Fruit fly (Drosophila melanogaster) whole organism, embryonic: ENCODE data around the gene Tailor.

ENCODE experiments used
- Aef1 ChIP-seq: fragments of 200-800 bp; sonication (Bioruptor generic); IDR thresholded peaks from 3 replicates; pipeline ENCODE4 v1.3.6; 2022; ENCODE audit warnings: missing biosample characterization, missing genetic modification characterization
- B-H1 ChIP-seq: fragments of 200-800 bp; sonication (Bioruptor generic); IDR thresholded peaks from 3 replicates; pipeline ENCODE4 v1.3.6; 2022; ENCODE audit warnings: missing biosample characterization, missing genetic modification characterization
- CG10366 ChIP-seq: fragments of 200-800 bp; sonication (Bioruptor generic); IDR thresholded peaks from 2 replicates; pipeline ENCODE4 v1.3.6; 2022; ENCODE audit warnings: missing biosample characterization, missing genetic modification characterization
- CG10979 ChIP-seq: fragments of 200-800 bp; sonication (Bioruptor generic); optimal IDR thresholded peaks from 2 replicates; lab custom pipeline; 2018; ENCODE audit warnings: missing biosample characterization, mild to moderate bottlenecking, missing genetic modification characterization, moderate library complexity
- CG13287 ChIP-seq: fragments of 200-800 bp; sonication (Bioruptor generic); IDR thresholded peaks from 2 replicates; pipeline ENCODE4 v1.3.6; 2022; ENCODE audit warnings: missing biosample characterization, missing genetic modification characterization; ENCODE audit not compliant: partially characterized antibody
- CG13424 ChIP-seq: fragments of 200-800 bp; sonication (Bioruptor generic); optimal IDR thresholded peaks from 2 replicates; lab custom pipeline; 2019; ENCODE audit warnings: missing biosample characterization, mild to moderate bottlenecking, missing genetic modification characterization, moderate library complexity
- CG14014 ChIP-seq: fragments of 200-800 bp; sonication (Bioruptor generic); IDR thresholded peaks from 2 replicates; pipeline ENCODE4 v1.3.6; 2022; ENCODE audit warnings: missing biosample characterization, missing genetic modification characterization
- CG15269 ChIP-seq: fragments of 200-800 bp; sonication (Bioruptor generic); optimal IDR thresholded peaks from 2 replicates; lab custom pipeline; 2018; ENCODE audit warnings: missing biosample characterization, mild to moderate bottlenecking, missing genetic modification characterization, moderate library complexity
- CG15601 ChIP-seq: fragments of 200-800 bp; sonication (Bioruptor generic); optimal IDR thresholded peaks from 3 replicates; lab custom pipeline; 2019; ENCODE audit warnings: missing biosample characterization, mild to moderate bottlenecking, missing genetic modification characterization, moderate library complexity
- CG17361 ChIP-seq: fragments of 200-800 bp; sonication (Bioruptor generic); IDR thresholded peaks from 3 replicates; pipeline ENCODE4 v1.3.6; 2022; ENCODE audit warnings: missing biosample characterization, missing genetic modification characterization
- CG2116 ChIP-seq: fragments of 200-800 bp; sonication (Bioruptor generic); optimal IDR thresholded peaks from 3 replicates; lab custom pipeline; 2018; ENCODE audit warnings: missing biosample characterization, mild to moderate bottlenecking, missing genetic modification characterization
- CG2889 ChIP-seq: fragments of 200-800 bp; sonication (Bioruptor generic); IDR thresholded peaks from 3 replicates; pipeline ENCODE4 v1.3.6; 2022; ENCODE audit warnings: missing biosample characterization, missing genetic modification characterization
- CG31224 ChIP-seq: fragments of 200-800 bp; sonication (Bioruptor generic); IDR thresholded peaks from 2 replicates; pipeline ENCODE4 v1.3.6; 2022; ENCODE audit warnings: missing biosample characterization, missing genetic modification characterization
- CG31441 ChIP-seq: fragments of 200-800 bp; sonication (Bioruptor generic); IDR thresholded peaks from 2 replicates; pipeline ENCODE4 v1.3.6; 2022; ENCODE audit warnings: missing biosample characterization, missing genetic modification characterization
- CG32532 ChIP-seq: fragments of 200-800 bp; sonication (Bioruptor generic); IDR thresholded peaks from 2 replicates; pipeline ENCODE4 v1.3.6; 2022; ENCODE audit warnings: missing biosample characterization, missing genetic modification characterization
- CG33213 ChIP-seq: fragments of 200-800 bp; sonication (Bioruptor generic); optimal IDR thresholded peaks from 3 replicates; lab custom pipeline; 2016; ENCODE audit warnings: missing biosample characterization, missing genetic modification characterization
- CG33557 ChIP-seq: fragments of 200-800 bp; sonication (Bioruptor generic); optimal IDR thresholded peaks from 2 replicates; lab custom pipeline; 2019; ENCODE audit warnings: missing biosample characterization, mild to moderate bottlenecking, missing genetic modification characterization, moderate library complexity
- CG4282 ChIP-seq: fragments of 200-800 bp; sonication (Bioruptor generic); optimal IDR thresholded peaks from 2 replicates; lab custom pipeline; 2016; ENCODE audit warnings: missing biosample characterization, missing genetic modification characterization
- CG4328 ChIP-seq: fragments of 200-800 bp; sonication (Bioruptor generic); optimal IDR thresholded peaks from 3 replicates; lab custom pipeline; 2017; ENCODE audit warnings: missing biosample characterization, missing genetic modification reagents, missing genetic modification characterization
- CG43689 ChIP-seq: fragments of 200-800 bp; sonication (Bioruptor generic); IDR thresholded peaks from 2 replicates; pipeline ENCODE4 v1.3.6; 2022; ENCODE audit warnings: missing biosample characterization, missing genetic modification characterization
- CG8290 ChIP-seq, 3 experiments: fragments of 200-800 bp; sonication (Bioruptor generic); optimal IDR thresholded peaks; 2 replicates each; lab custom pipeline; 2016 to 2019; ENCODE audit warnings: missing biosample characterization in 3 of 3, missing genetic modification characterization in 3 of 3, mild to moderate bottlenecking in 2 of 3, moderate library complexity in 1 of 3
- CrebB ChIP-seq: fragments of 200-800 bp; sonication (Bioruptor generic); optimal IDR thresholded peaks from 3 replicates; lab custom pipeline; 2018; ENCODE audit warnings: missing biosample characterization, mild to moderate bottlenecking, missing genetic modification characterization
- Dll ChIP-seq: fragments of 200-800 bp; sonication (Bioruptor generic); IDR thresholded peaks from 4 replicates; pipeline ENCODE4 v1.3.6; 2022; ENCODE audit warnings: missing biosample characterization, missing genetic modification characterization; ENCODE audit not compliant: partially characterized antibody
- Ets97D ChIP-seq: fragments of 200-800 bp; sonication (Bioruptor generic); optimal IDR thresholded peaks from 3 replicates; lab custom pipeline; 2016; ENCODE audit warnings: missing biosample characterization, missing genetic modification characterization
- Gug ChIP-seq: fragments of 200-800 bp; sonication (Bioruptor generic); IDR thresholded peaks from 4 replicates; pipeline ENCODE4 v1.3.6; 2022; ENCODE audit warnings: missing biosample characterization, missing genetic modification characterization
- HHEX ChIP-seq: fragments of 200-800 bp; sonication (Bioruptor generic); optimal IDR thresholded peaks from 3 replicates; lab custom pipeline; 2017; ENCODE audit warnings: missing biosample characterization, mild to moderate bottlenecking, missing genetic modification characterization, missing genetic modification reagents
- Hmr ChIP-seq: fragments of 200-800 bp; sonication (Bioruptor generic); optimal IDR thresholded peaks from 3 replicates; lab custom pipeline; 2017; ENCODE audit warnings: mild to moderate bottlenecking, missing biosample characterization, missing genetic modification reagents, missing genetic modification characterization
- MBD-R2 ChIP-seq: fragments of 200-800 bp; sonication (Bioruptor generic); IDR thresholded peaks from 2 replicates; pipeline ENCODE4 v1.3.6; 2022; ENCODE audit warnings: missing biosample characterization, missing genetic modification characterization
- Mrtf ChIP-seq: fragments of 200-800 bp; sonication (Bioruptor generic); IDR thresholded peaks from 3 replicates; pipeline ENCODE4 v1.3.6; 2022; ENCODE audit warnings: missing biosample characterization, missing genetic modification characterization
- Rfx ChIP-seq: fragments of 200-800 bp; sonication (Bioruptor generic); IDR thresholded peaks from 2 replicates; pipeline ENCODE4 v1.3.6; 2022; ENCODE audit warnings: missing biosample characterization, missing genetic modification characterization
- Rx ChIP-seq: fragments of 200-800 bp; sonication (Bioruptor generic); IDR thresholded peaks from 2 replicates; pipeline ENCODE4 v1.3.6; 2022; ENCODE audit warnings: missing biosample characterization, missing genetic modification characterization
- Tbp ChIP-seq: fragments of >200 bp; optimal IDR thresholded peaks from 2 replicates; lab custom pipeline; 2018; ENCODE audit warnings: missing biosample characterization, missing genetic modification characterization
- Xrp1 ChIP-seq: fragments of 200-800 bp; sonication (Bioruptor generic); IDR thresholded peaks from 2 replicates; pipeline ENCODE4 v1.3.6; 2022; ENCODE audit warnings: missing biosample characterization, missing genetic modification characterization
- ac ChIP-seq: fragments of 200-800 bp; sonication (Bioruptor generic); optimal IDR thresholded peaks from 3 replicates; lab custom pipeline; 2017; ENCODE audit warnings: missing biosample characterization, mild to moderate bottlenecking, missing genetic modification characterization
- cg ChIP-seq: fragments of 200-800 bp; sonication (Bioruptor generic); optimal IDR thresholded peaks from 3 replicates; lab custom pipeline; 2019; ENCODE audit warnings: missing biosample characterization, mild to moderate bottlenecking, missing genetic modification characterization, moderate library complexity
- chm ChIP-seq: fragments of 200-800 bp; sonication (Bioruptor generic); IDR thresholded peaks from 2 replicates; pipeline ENCODE4 v1.3.6; 2022; ENCODE audit warnings: missing biosample characterization, missing genetic modification characterization
- dan ChIP-seq: fragments of 200-800 bp; sonication (Bioruptor generic); IDR thresholded peaks from 2 replicates; pipeline ENCODE4 v1.3.6; 2022; ENCODE audit warnings: missing biosample characterization, missing genetic modification characterization
- hb ChIP-seq: fragments of 200-800 bp; sonication (Bioruptor generic); IDR thresholded peaks from 3 replicates; pipeline ENCODE4 v1.3.6; 2022; ENCODE audit warnings: missing biosample characterization, missing genetic modification characterization; ENCODE audit not compliant: partially characterized antibody
- inv ChIP-seq: fragments of 200-800 bp; sonication (Bioruptor generic); IDR thresholded peaks from 2 replicates; pipeline ENCODE4 v1.3.6; 2022; ENCODE audit warnings: missing biosample characterization, missing genetic modification characterization; ENCODE audit not compliant: partially characterized antibody
- jigr1 ChIP-seq: fragments of 200-800 bp; sonication (Bioruptor generic); IDR thresholded peaks from 3 replicates; pipeline ENCODE4 v1.3.6; 2022; ENCODE audit warnings: missing biosample characterization, missing genetic modification characterization
- kah ChIP-seq: fragments of 200-800 bp; sonication (Bioruptor generic); optimal IDR thresholded peaks from 2 replicates; lab custom pipeline; 2018; ENCODE audit warnings: missing biosample characterization, mild to moderate bottlenecking, missing genetic modification characterization
- mld ChIP-seq: fragments of 200-800 bp; sonication (Bioruptor generic); IDR thresholded peaks from 3 replicates; pipeline ENCODE4 v1.3.6; 2022; ENCODE audit warnings: missing biosample characterization, missing genetic modification characterization; ENCODE audit not compliant: partially characterized antibody
- nerfin-1 ChIP-seq: fragments of 200-800 bp; sonication (Bioruptor generic); optimal IDR thresholded peaks from 3 replicates; lab custom pipeline; 2019; ENCODE audit warnings: missing biosample characterization, mild to moderate bottlenecking, missing genetic modification characterization, moderate library complexity
- onecut ChIP-seq: fragments of 200-800 bp; sonication (Bioruptor generic); IDR thresholded peaks from 2 replicates; pipeline ENCODE4 v1.3.6; 2022; ENCODE audit warnings: missing biosample characterization, missing genetic modification characterization
- repo ChIP-seq: fragments of 200-800 bp; sonication (Bioruptor generic); optimal IDR thresholded peaks from 2 replicates; lab custom pipeline; 2016; ENCODE audit warnings: missing biosample characterization, missing genetic modification characterization
- rib ChIP-seq: fragments of 200-800 bp; sonication (Bioruptor generic); IDR thresholded peaks from 2 replicates; pipeline ENCODE4 v1.3.6; 2022; ENCODE audit warnings: missing biosample characterization, missing genetic modification characterization
- sim ChIP-seq: fragments of 200-800 bp; sonication (Bioruptor generic); IDR thresholded peaks from 2 replicates; pipeline ENCODE4 v1.3.6; 2022; ENCODE audit warnings: missing biosample characterization, missing genetic modification characterization
- sr ChIP-seq: fragments of 200-800 bp; sonication (Bioruptor generic); IDR thresholded peaks from 3 replicates; pipeline ENCODE4 v1.3.6; 2022; ENCODE audit warnings: missing biosample characterization, missing genetic modification characterization
- tna ChIP-seq: fragments of 200-800 bp; sonication (Bioruptor generic); IDR thresholded peaks from 2 replicates; pipeline ENCODE4 v1.3.6; 2022; ENCODE audit warnings: missing biosample characterization, missing genetic modification characterization; ENCODE audit not compliant: partially characterized antibody
- zen ChIP-seq: fragments of 200-800 bp; sonication (Bioruptor generic); optimal IDR thresholded peaks from 3 replicates; lab custom pipeline; 2018; ENCODE audit warnings: missing biosample characterization, mild to moderate bottlenecking, missing genetic modification characterization, moderate library complexity

Tailor gene

dm6 chr3R:7037250-7037802 is 48.6 kb downstream of the Tailor start (continued):
- TF ChIP-seq HHEX (peak; percentile 16), zen (tag; lab: Kevin White, UChicago) (peak; percentile 82), CG4328 (GFP tag; lab: Kevin White, UChicago) (no peak), CG8290 (GFP tag; optimal IDR thresholded peaks at IDR 0.05; lab: Kevin White, UChicago) (peak; percentile 48), CG8290 (tag; optimal IDR thresholded peaks at IDR 0.05; lab: Kevin White, UChicago) (peak in 1 of 2 experiments; percentile 23), CG13424 (tag; lab: Kevin White, UChicago) (no peak), Tbp (GFP tag; lab: Kevin White, UChicago) (no peak), CG32532 (GFP tag; lab: Robert Waterston, UW) (no peak), mld (GFP tag; lab: Robert Waterston, UW) (0 out of 3 replicates have a peak, but pooled peaks have one; percentile 5), onecut (GFP tag; lab: Robert Waterston, UW) (no peak), CG33557 (GFP tag; lab: Kevin White, UChicago) (peak; percentile 36), tna (0 out of 2 replicates have a peak, but pooled peaks have one; percentile 22), chm (0 out of 2 replicates have a peak, but pooled peaks have one; percentile 15), sim (GFP tag; lab: Robert Waterston, UW) (no peak), ac (GFP tag; lab: Kevin White, UChicago) (peak; percentile 91), rib (GFP tag; lab: Robert Waterston, UW) (no peak), Ets97D (GFP tag; lab: Kevin White, UChicago) (no peak), Xrp1 (GFP tag; lab: Robert Waterston, UW) (peak; percentile 42; the same call in 1 of the 2 replicates), kah (GFP tag; lab: Kevin White, UChicago) (peak; percentile 89), CG14014 (no peak), hb (GFP tag; lab: Robert Waterston, UW) (no peak), sr (no peak; the same call in 1 of the 3 replicates), jigr1 (GFP tag; lab: Robert Waterston, UW) (no peak), CG13287 (GFP tag; lab: Robert Waterston, UW) (peak; percentile 50; the same call in 1 of the 2 replicates), MBD-R2 (GFP tag; lab: Robert Waterston, UW) (no peak), Dll (GFP tag; lab: Robert Waterston, UW) (peak; percentile 47; the same call in 2 of the 4 replicates), CG2889 (GFP tag; lab: Robert Waterston, UW) (no peak), CG2116 (GFP tag; lab: Kevin White, UChicago) (peak; percentile 15), CrebB (peak; percentile 35), CG43689 (GFP tag; lab: Robert Waterston, UW) (no peak), B-H1 (no peak), CG17361 (GFP tag; lab: Robert Waterston, UW) (no peak), repo (GFP tag; lab: Kevin White, UChicago) (no peak), dan (no peak), Mrtf (GFP tag; lab: Robert Waterston, UW) (no peak), Aef1 (GFP tag; lab: Robert Waterston, UW) (no peak), CG15601 (tag; lab: Kevin White, UChicago) (no peak), Hmr (GFP tag; lab: Kevin White, UChicago) (peak; percentile 37), Rx (GFP tag; lab: Robert Waterston, UW) (no peak), CG4282 (GFP tag; lab: Kevin White, UChicago) (no peak), CG15269 (tag; lab: Kevin White, UChicago) (no peak), inv (GFP tag; lab: Robert Waterston, UW) (no peak), Gug (GFP tag; lab: Robert Waterston, UW) (no peak), Rfx (GFP tag; lab: Robert Waterston, UW) (0 out of 2 replicates have a peak, but pooled peaks have one; percentile 18), CG10366 (GFP tag; lab: Robert Waterston, UW) (no peak), CG33213 (no peak), nerfin-1 (tag; lab: Kevin White, UChicago) (peak; percentile 21), CG31224 (GFP tag; lab: Robert Waterston, UW) (no peak), CG31441 (GFP tag; lab: Robert Waterston, UW) (no peak), CG10979 (tag; lab: Kevin White, UChicago) (no peak), cg (GFP tag; lab: Kevin White, UChicago) (peak; percentile 96)
